Worm (Caenorhabditis elegans): ENCODE results near the gene K08C7.4.

ce11 chrIV:10699660-10700059, 19.4 kb upstream of the K08C7.4 start, which contains the start of gene R102.11:
- TF ChIP-seq ztf-11 (tag; optimal IDR thresholded peaks at IDR 0.05) (no peak), fkh-4 (tag; optimal IDR thresholded peaks at IDR 0.05; ENCODE audit: borderline replicate concordance) (no peak), nhr-12 (tag; optimal IDR thresholded peaks at IDR 0.05) (no peak), isw-1 (GFP tag; IDR thresholded peaks at IDR 0.05) (no peak), elt-3 (tag; optimal IDR thresholded peaks at IDR 0.05) (no peak), efl-1 (optimal IDR thresholded peaks at IDR 0.05) (no peak), efl-1 (GFP tag; optimal IDR thresholded peaks at IDR 0.05 in 1 of 2) (no peak)

Data from whole organism, L1 larva.